Fruit fly (Drosophila melanogaster) whole organism, pupa: ENCODE data around the gene SmydA-4.

ENCODE experiments used
- CG13204 ChIP-seq: fragments of 200-800 bp; sonication (Bioruptor generic); optimal IDR thresholded peaks from 2 replicates; lab custom pipeline; 2018; ENCODE audit warnings: missing biosample characterization, mild to moderate bottlenecking, missing genetic modification characterization, moderate library complexity
- CG14655 ChIP-seq: fragments of 200-800 bp; sonication (Bioruptor generic); optimal IDR thresholded peaks from 3 replicates; lab custom pipeline; 2017; ENCODE audit warnings: mild to moderate bottlenecking, missing biosample characterization, missing genetic modification reagents, missing genetic modification characterization
- CG8159 ChIP-seq: fragments of 200-800 bp; sonication (Bioruptor generic); optimal IDR thresholded peaks from 3 replicates; lab custom pipeline; 2018; ENCODE audit warnings: missing biosample characterization, mild to moderate bottlenecking, missing genetic modification characterization, moderate library complexity
- D1 ChIP-seq: fragments of 200-800 bp; sonication (Bioruptor generic); optimal IDR thresholded peaks from 2 replicates; lab custom pipeline; 2018; ENCODE audit warnings: missing biosample characterization, mild to moderate bottlenecking, missing genetic modification characterization, moderate library complexity
- Pif1A ChIP-seq: fragments of 200-800 bp; sonication (Bioruptor generic); optimal IDR thresholded peaks from 3 replicates; lab custom pipeline; 2016; ENCODE audit warnings: missing biosample characterization, missing genetic modification characterization
- Snoo ChIP-seq: fragments of 200-800 bp; sonication (Bioruptor generic); optimal IDR thresholded peaks from 3 replicates; lab custom pipeline; 2017; ENCODE audit warnings: missing biosample characterization, mild to moderate bottlenecking, missing genetic modification characterization, inconsistent platforms
- gl ChIP-seq: fragments of 200-800 bp; sonication (Bioruptor generic); optimal IDR thresholded peaks from 2 replicates; lab custom pipeline; 2018; ENCODE audit warnings: missing biosample characterization, mild to moderate bottlenecking, missing genetic modification characterization

- TF ChIP-seq Pif1A (GFP tag; lab: Kevin White, UChicago) (no peak), gl (tag; lab: Kevin White, UChicago) (no peak), CG13204 (GFP tag; lab: Kevin White, UChicago) (no peak), CG14655 (no peak), Snoo (no peak), CG8159 (tag; lab: Kevin White, UChicago) (no peak), D1 (no peak)
These were observed 42.8 kb downstream of the SmydA-4 start for dm6 chrX:11087384-11087783.
